Worm (Caenorhabditis elegans) whole organism, L3 larva: ENCODE data around the gene Y39A1A.21.

Experiments
- R02D3.7 ChIP-seq: fragments of 150-350 bp; optimal IDR thresholded peaks from 2 replicates; lab custom pipeline; 2014; ENCODE audit warnings: missing biosample characterization, missing genetic modification characterization
- ZK546.5 ChIP-seq: sonication (generic microtip); optimal IDR thresholded peaks from 2 replicates; lab custom pipeline; 2017; ENCODE audit warnings: missing biosample characterization, missing genetic modification characterization
- aly-2 ChIP-seq: fragments of 150-350 bp; optimal IDR thresholded peaks from 2 replicates; lab custom pipeline; 2014; ENCODE audit warnings: missing biosample characterization, missing genetic modification characterization
- ama-1 ChIP-seq: fragments of 150-350 bp; optimal IDR thresholded peaks from 2 replicates; lab custom pipeline; 2018
- ceh-28 ChIP-seq: fragments of 150-350 bp; optimal IDR thresholded peaks from 2 replicates; lab custom pipeline; 2014; ENCODE audit warnings: missing biosample characterization, missing genetic modification reagents, missing genetic modification characterization
- ceh-82 ChIP-seq: fragments of 150-350 bp; optimal IDR thresholded peaks from 2 replicates; lab custom pipeline; 2014; ENCODE audit warnings: missing biosample characterization, missing genetic modification characterization
- ceh-9 ChIP-seq: sonication (generic microtip); optimal IDR thresholded peaks from 2 replicates; lab custom pipeline; 2018; ENCODE audit warnings: missing biosample characterization, missing genetic modification characterization
- daf-12 ChIP-seq: fragments of 150-350 bp; optimal IDR thresholded peaks from 2 replicates; lab custom pipeline; 2014; ENCODE audit warnings: missing biosample characterization, missing genetic modification reagents, missing genetic modification characterization
- egl-27 ChIP-seq: sonication (generic microtip); optimal IDR thresholded peaks from 4 replicates; lab custom pipeline; 2017; ENCODE audit warnings: missing biosample characterization, missing genetic modification reagents, missing genetic modification characterization
- egl-5 ChIP-seq: fragments of 150-350 bp; optimal IDR thresholded peaks from 2 replicates; lab custom pipeline; 2017; ENCODE audit warnings: missing biosample characterization, missing genetic modification reagents, missing genetic modification characterization, inconsistent platforms
- elt-1 ChIP-seq: fragments of 150-350 bp; optimal IDR thresholded peaks from 2 replicates; lab custom pipeline; 2014; ENCODE audit warnings: missing biosample characterization, missing genetic modification characterization
- elt-2 ChIP-seq: sonication (generic microtip); optimal IDR thresholded peaks from 2 replicates; lab custom pipeline; 2016; ENCODE audit warnings: missing genetic modification reagents, mild to moderate bottlenecking, missing genetic modification characterization, missing compliant biosample characterization
- elt-3 ChIP-seq, 3 experiments: fragments of 150-350 bp in 1 of 3; sonication (generic microtip) in 2 of 3; optimal IDR thresholded peaks; 2 replicates in 2 of 3; 4 replicates in 1 of 3; lab custom pipeline; 2014 to 2017; ENCODE audit warnings: missing biosample characterization in 3 of 3, missing genetic modification characterization in 3 of 3
- eor-1 ChIP-seq, 2 experiments: fragments of 150-350 bp; optimal IDR thresholded peaks; 2 replicates each; lab custom pipeline; 2014 to 2018; ENCODE audit warnings: missing biosample characterization in 2 of 2, missing genetic modification characterization in 2 of 2
- fkh-10 ChIP-seq: sonication (generic microtip); optimal IDR thresholded peaks from 2 replicates; lab custom pipeline; 2017; ENCODE audit warnings: missing biosample characterization, missing genetic modification reagents, missing genetic modification characterization
- hmg-11 ChIP-seq: sonication (generic microtip); optimal IDR thresholded peaks from 2 replicates; lab custom pipeline; 2016; ENCODE audit warnings: missing genetic modification characterization, missing compliant biosample characterization
- jun-1 ChIP-seq: fragments of 150-350 bp; optimal IDR thresholded peaks from 2 replicates; lab custom pipeline; 2014; ENCODE audit warnings: missing biosample characterization, missing genetic modification reagents, missing genetic modification characterization
- lin-15B ChIP-seq: fragments of 150-350 bp; optimal IDR thresholded peaks from 2 replicates; lab custom pipeline; 2014; ENCODE audit warnings: missing biosample characterization, missing genetic modification characterization
- lin-39 ChIP-seq: fragments of 150-350 bp; optimal IDR thresholded peaks from 2 replicates; lab custom pipeline; 2018; ENCODE audit warnings: missing biosample characterization, missing genetic modification reagents, missing genetic modification characterization
- lsy-12 ChIP-seq: sonication (generic microtip); optimal IDR thresholded peaks from 2 replicates; lab custom pipeline; 2016; ENCODE audit warnings: mild to moderate bottlenecking, missing genetic modification characterization, missing compliant biosample characterization
- mdl-1 ChIP-seq: fragments of 150-350 bp; optimal IDR thresholded peaks from 2 replicates; lab custom pipeline; 2014; ENCODE audit warnings: missing biosample characterization, missing genetic modification characterization
- mml-1 ChIP-seq: fragments of 150-350 bp; sonication (generic microtip); optimal IDR thresholded peaks from 3 replicates; lab custom pipeline; 2014; ENCODE audit warnings: missing biosample characterization, missing genetic modification characterization
- nfya-1 ChIP-seq: sonication (generic microtip); optimal IDR thresholded peaks from 2 replicates; lab custom pipeline; 2017; ENCODE audit warnings: missing genetic modification characterization, mild to moderate bottlenecking, missing compliant biosample characterization, antibody characterized with exemption, moderate library complexity; ENCODE audit not compliant: insufficient read depth
- nhr-11 ChIP-seq: fragments of 150-350 bp; optimal IDR thresholded peaks from 2 replicates; lab custom pipeline; 2014; ENCODE audit warnings: missing biosample characterization, missing genetic modification characterization
- nhr-12 ChIP-seq: fragments of 150-350 bp; optimal IDR thresholded peaks from 2 replicates; lab custom pipeline; 2014; ENCODE audit warnings: missing biosample characterization, missing genetic modification characterization
- nhr-23 ChIP-seq: fragments of 150-350 bp; optimal IDR thresholded peaks from 2 replicates; lab custom pipeline; 2014; ENCODE audit warnings: missing biosample characterization, missing genetic modification reagents, missing genetic modification characterization
- nhr-237 ChIP-seq: fragments of 150-350 bp; optimal IDR thresholded peaks from 2 replicates; lab custom pipeline; 2014; ENCODE audit warnings: missing biosample characterization, missing genetic modification characterization
- nhr-25 ChIP-seq: sonication (generic microtip); optimal IDR thresholded peaks from 2 replicates; lab custom pipeline; 2017; ENCODE audit warnings: missing biosample characterization, missing genetic modification characterization
- nhr-28 ChIP-seq: fragments of 150-350 bp; optimal IDR thresholded peaks from 2 replicates; lab custom pipeline; 2014; ENCODE audit warnings: missing biosample characterization, missing genetic modification characterization
- nhr-43 ChIP-seq: sonication (generic microtip); optimal IDR thresholded peaks from 2 replicates; lab custom pipeline; 2016; ENCODE audit warnings: mild to moderate bottlenecking, missing genetic modification characterization, missing compliant biosample characterization; ENCODE audit not compliant: poor library complexity, severe bottlenecking
- nhr-76 ChIP-seq: fragments of 150-350 bp; sonication (generic microtip); optimal IDR thresholded peaks from 5 replicates; lab custom pipeline; 2014; ENCODE audit warnings: missing biosample characterization, missing genetic modification characterization
- nhr-77 ChIP-seq: fragments of 150-350 bp; optimal IDR thresholded peaks from 2 replicates; lab custom pipeline; 2014; ENCODE audit warnings: missing biosample characterization, missing genetic modification characterization
- pha-4 ChIP-seq: fragments of 150-350 bp; optimal IDR thresholded peaks from 2 replicates; lab custom pipeline; 2014; ENCODE audit warnings: missing biosample characterization, missing genetic modification reagents, missing genetic modification characterization
- pqm-1 ChIP-seq: fragments of 150-350 bp; optimal IDR thresholded peaks from 2 replicates; lab custom pipeline; 2017; ENCODE audit warnings: missing biosample characterization, missing genetic modification characterization, inconsistent platforms
- sea-2 ChIP-seq: fragments of 150-350 bp; sonication (generic microtip); optimal IDR thresholded peaks from 4 replicates; lab custom pipeline; 2014; ENCODE audit warnings: missing biosample characterization, missing genetic modification reagents, missing genetic modification characterization
- skn-1 ChIP-seq: fragments of 150-350 bp; optimal IDR thresholded peaks from 2 replicates; lab custom pipeline; 2014; ENCODE audit warnings: missing biosample characterization, missing genetic modification characterization
- snpc-4 ChIP-seq: fragments of 150-350 bp; optimal IDR thresholded peaks from 2 replicates; lab custom pipeline; 2014; ENCODE audit warnings: missing biosample characterization, missing genetic modification characterization
- tbx-2 ChIP-seq: sonication (generic microtip); optimal IDR thresholded peaks from 2 replicates; lab custom pipeline; 2016; ENCODE audit warnings: mild to moderate bottlenecking, missing genetic modification characterization, missing compliant biosample characterization
- unc-62 ChIP-seq: fragments of 150-350 bp; sonication (generic microtip); optimal IDR thresholded peaks from 4 replicates; lab custom pipeline; 2014; ENCODE audit warnings: missing biosample characterization, missing genetic modification reagents, missing genetic modification characterization
- zag-1 ChIP-seq: fragments of 150-350 bp; optimal IDR thresholded peaks from 2 replicates; lab custom pipeline; 2014; ENCODE audit warnings: missing biosample characterization, missing genetic modification characterization

Y39A1A.21 gene

ce11 chrIII:10734511-10735233 lies 27.9 kb upstream of the Y39A1A.21 start:
- TF ChIP-seq mml-1 (no peak), daf-12 (tag; lab: Kevin White, UChicago) (no peak), ama-1 (lab: Kevin White, UChicago) (no peak), pha-4 (peak; percentile 94), unc-62 (GFP tag; lab: Kevin White, UChicago) (no peak), nfya-1 (tag; lab: Kevin White, UChicago) (peak; percentile 89), mdl-1 (no peak), snpc-4 (tag; lab: Kevin White, UChicago) (no peak), lin-39 (tag; lab: Kevin White, UChicago) (no peak), ZK546.5 (no peak)

- TF ChIP-seq hmg-11 (tag; lab: Kevin White, UChicago), result no peak
- no peak for TF ChIP-seq nhr-28 (tag; lab: Kevin White, UChicago)
- TF ChIP-seq eor-1 (tag; optimal IDR thresholded peaks at IDR 0.05; lab: Kevin White, UChicago), result no peak
- no peak for TF ChIP-seq lin-15B
- TF ChIP-seq, all 47 proteins: peak for 0
Observed at ce11 chrIII:10733300-10733699, 26.5 kb upstream of the Y39A1A.21 start.

ce11 chrIII:10730510-10730909 lies 23.7 kb upstream of the Y39A1A.21 start, which contains the start of gene tat-3:
tat-3 (minus strand) TSS chrIII:10730705.
- TF ChIP-seq elt-2 (tag; lab: Kevin White, UChicago) (no peak), sea-2 (GFP tag; lab: Kevin White, UChicago) (no peak), nhr-77 (no peak), pha-4 (peak; percentile 21), egl-27 (no peak)

- no peak for TF ChIP-seq pha-4
- no peak for TF ChIP-seq nhr-77
- TF ChIP-seq daf-12 (tag; lab: Kevin White, UChicago), result no peak
- no peak for TF ChIP-seq nhr-25 (tag; lab: Kevin White, UChicago)
- TF ChIP-seq nhr-76 (tag; lab: Kevin White, UChicago), result no peak
- no peak for TF ChIP-seq pqm-1 (tag; lab: Kevin White, UChicago)
- TF ChIP-seq ceh-9 (tag; lab: Kevin White, UChicago), result no peak
- TF ChIP-seq elt-3 (tag; optimal IDR thresholded peaks at IDR 0.05; lab: Kevin White, UChicago), result no peak
- TF ChIP-seq egl-5 (tag; lab: Kevin White, UChicago), result no peak
- no peak for TF ChIP-seq nhr-23 (tag; lab: Kevin White, UChicago)
- no peak for TF ChIP-seq mdl-1
- TF ChIP-seq nfya-1 (tag; lab: Kevin White, UChicago), result no peak
- no peak for TF ChIP-seq snpc-4 (tag; lab: Kevin White, UChicago)
- TF ChIP-seq hmg-11 (tag; lab: Kevin White, UChicago), result no peak
- no peak for TF ChIP-seq eor-1 (tag; optimal IDR thresholded peaks at IDR 0.05; lab: Kevin White, UChicago)
- no peak for TF ChIP-seq ZK546.5
- TF ChIP-seq fkh-10 (GFP tag; lab: Kevin White, UChicago), result no peak
- no peak for TF ChIP-seq aly-2
- no peak for TF ChIP-seq skn-1
Observed at ce11 chrIII:10721056-10721455, 14.2 kb upstream of the Y39A1A.21 start.

ce11 chrIII:10720170-10720569 lies 13.3 kb upstream of the Y39A1A.21 start:
- TF ChIP-seq ceh-28 (tag; lab: Kevin White, UChicago) (peak; percentile 95), skn-1 (peak; percentile 20), nhr-11 (peak; percentile 6), pqm-1 (tag; lab: Kevin White, UChicago) (peak; percentile 68), egl-5 (tag; lab: Kevin White, UChicago) (peak; percentile 82), elt-2 (tag; lab: Kevin White, UChicago) (peak; percentile 86), nfya-1 (tag; lab: Kevin White, UChicago) (peak; percentile 97), snpc-4 (tag; lab: Kevin White, UChicago) (peak; percentile 50), R02D3.7 (tag; lab: Kevin White, UChicago) (peak; percentile 56), nhr-76 (tag; lab: Kevin White, UChicago) (no peak), fkh-10 (GFP tag; lab: Kevin White, UChicago) (peak; percentile 29), zag-1 (tag; lab: Kevin White, UChicago) (no peak), unc-62 (GFP tag; lab: Kevin White, UChicago) (no peak), ama-1 (lab: Kevin White, UChicago) (peak; percentile 35), elt-3 (tag; optimal IDR thresholded peaks at IDR 0.05; lab: Kevin White, UChicago) (no peak), nhr-25 (tag; lab: Kevin White, UChicago) (peak; percentile 81), hmg-11 (tag; lab: Kevin White, UChicago) (peak; percentile 98), aly-2 (no peak), mdl-1 (peak; percentile 70), jun-1 (tag; lab: Kevin White, UChicago) (peak; percentile 87), pha-4 (peak; percentile 88), lin-15B (peak; percentile 80), nhr-12 (tag; lab: Kevin White, UChicago) (no peak), elt-1 (tag; lab: Kevin White, UChicago) (peak; percentile 1), nhr-237 (no peak), lin-39 (tag; lab: Kevin White, UChicago) (peak; percentile 86), nhr-23 (tag; lab: Kevin White, UChicago) (peak; percentile 75), mml-1 (no peak), nhr-77 (no peak), tbx-2 (tag; lab: Kevin White, UChicago) (peak; percentile 33), nhr-43 (tag; lab: Kevin White, UChicago) (peak; percentile 22), ceh-82 (tag; lab: Kevin White, UChicago) (peak; percentile 45), lsy-12 (peak; percentile 71)
